Fruit fly (Drosophila melanogaster) Kc167 (cell line): ENCODE results near the gene yip2.

Source experiments
- Sin3A ChIP-seq: fragments of >200 bp; optimal IDR thresholded peaks from 2 replicates; lab custom pipeline; 2018; ENCODE audit warnings: missing external identifiers
- insv ChIP-seq: fragments of >200 bp; optimal IDR thresholded peaks from 3 replicates; lab custom pipeline; 2018; ENCODE audit warnings: missing external identifiers
- ttk ChIP-seq: sonication (Bioruptor generic); optimal IDR thresholded peaks from 2 replicates; lab custom pipeline; 2017; ENCODE audit warnings: missing external identifiers

dm6 chr2L:9903028-9903427 lies 12.0 kb upstream of the yip2 start, which contains the start of gene Muc30E:
- no peak for TF ChIP-seq insv (lab: Kevin White, UChicago)
- TF ChIP-seq Sin3A: no peak
- no peak for TF ChIP-seq ttk
